Worm (Caenorhabditis elegans) whole organism, midembryonic: ENCODE data around the gene cut-2.

Source experiments
- flt-1 ChIP-seq: fragments of 200-800 bp; sonication (Bioruptor generic); IDR thresholded peaks from 2 replicates; pipeline ENCODE4 v1.3.6; 2022; ENCODE audit warnings: missing genetic modification characterization, missing compliant biosample characterization
- med-1 ChIP-seq: sonication (generic microtip); optimal IDR thresholded peaks from 2 replicates; lab custom pipeline; 2017; ENCODE audit warnings: missing genetic modification characterization, mild to moderate bottlenecking, missing compliant biosample characterization, antibody characterized with exemption, missing genetic modification reagents; ENCODE audit not compliant: insufficient read depth
- ref-1 ChIP-seq: fragments of 200-800 bp; sonication (Bioruptor generic); conservative IDR thresholded peaks from 2 replicates; pipeline ENCODE4 v1.3.6; 2022; ENCODE audit warnings: missing genetic modification reagents, missing genetic modification characterization, missing compliant biosample characterization

- TF ChIP-seq med-1: no peak
- no peak for TF ChIP-seq ref-1 (GFP tag; lab: Robert Waterston, UW)
- no peak for TF ChIP-seq flt-1
These were observed 713 bp downstream of the cut-2 start for ce11 chrV:13415462-13415861.
